Worm (Caenorhabditis elegans): ENCODE data around the gene famh-161.

ce11 chrV:20500405-20500804, 33.6 kb downstream of the famh-161 start, which contains the start of gene dct-14:
- TF ChIP-seq dao-5 (tag; optimal IDR thresholded peaks at IDR 0.05) (no peak), W03F9.2 (tag; optimal IDR thresholded peaks at IDR 0.05) (no peak)
